Worm (Caenorhabditis elegans): ENCODE measurements around the gene bud-31.

DNA sequence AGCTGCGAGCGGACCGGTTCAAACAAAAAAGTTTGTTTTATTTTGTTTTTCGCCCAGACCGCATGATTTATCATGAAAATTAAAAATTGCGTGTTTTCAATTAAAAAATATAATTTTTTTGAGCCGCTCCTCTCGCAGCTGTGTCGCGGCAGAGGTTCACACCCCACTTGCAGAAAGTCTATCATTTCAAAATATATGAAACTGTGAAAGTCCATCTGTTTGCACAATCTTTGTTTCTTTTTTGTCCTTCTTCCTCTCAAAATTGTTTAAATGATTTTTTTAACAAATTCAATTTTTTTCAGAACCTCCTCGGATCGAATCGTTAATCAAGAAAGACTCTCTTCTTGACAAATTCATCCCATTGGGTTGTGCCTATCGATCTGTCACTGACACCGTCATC is 3.3 kb upstream of the bud-31 start, which contains the start of gene tlk-1:
- no peak for TF ChIP-seq fkh-10 (GFP tag; optimal IDR thresholded peaks at IDR 0.05)
- no peak for TF ChIP-seq mxl-2 (GFP tag; conservative IDR thresholded peaks at IDR 0.05)
- no peak for TF ChIP-seq mdl-1 (tag; optimal IDR thresholded peaks at IDR 0.05)
- TF ChIP-seq Y5F2A.4 (GFP tag; optimal IDR thresholded peaks at IDR 0.05) = no peak
- no peak for TF ChIP-seq sdz-12 (GFP tag; optimal IDR thresholded peaks at IDR 0.05)
- TF ChIP-seq dpl-1 (GFP tag; optimal IDR thresholded peaks at IDR 0.05) = no peak
- no peak for TF ChIP-seq nhr-10 (tag; optimal IDR thresholded peaks at IDR 0.05)
- no peak for TF ChIP-seq F37D6.2 (tag; optimal IDR thresholded peaks at IDR 0.05)
- no peak for TF ChIP-seq daf-8 (GFP tag; IDR thresholded peaks at IDR 0.05)
